Fruit fly (Drosophila melanogaster) whole organism, embryonic: ENCODE results near the gene CG1910.

Experiments used
- Aef1 ChIP-seq: fragments of 200-800 bp; sonication (Bioruptor generic); IDR thresholded peaks from 3 replicates; pipeline ENCODE4 v1.3.6; 2022; ENCODE audit warnings: missing biosample characterization, missing genetic modification characterization
- Atf3 ChIP-seq: fragments of 200-800 bp; sonication (Bioruptor generic); optimal IDR thresholded peaks from 3 replicates; lab custom pipeline; 2016; ENCODE audit warnings: missing biosample characterization, missing genetic modification characterization
- BEAF-32 ChIP-seq: fragments of 200-800 bp; sonication (Bioruptor generic); optimal IDR thresholded peaks from 3 replicates; lab custom pipeline; 2017; ENCODE audit warnings: missing biosample characterization, missing genetic modification characterization, mild to moderate bottlenecking, moderate library complexity, missing genetic modification reagents
- Bdp1 ChIP-seq: fragments of 200-800 bp; sonication (Bioruptor generic); optimal IDR thresholded peaks from 3 replicates; lab custom pipeline; 2016; ENCODE audit warnings: missing biosample characterization, missing genetic modification characterization
- CG1024 ChIP-seq: fragments of 200-800 bp; sonication (Bioruptor generic); IDR thresholded peaks from 2 replicates; pipeline ENCODE4 v1.3.6; 2022; ENCODE audit warnings: missing biosample characterization, missing genetic modification characterization
- CG10321 ChIP-seq: fragments of 200-800 bp; sonication (Bioruptor generic); IDR thresholded peaks from 2 replicates; pipeline ENCODE4 v1.3.6; 2022; ENCODE audit warnings: missing biosample characterization, missing genetic modification characterization
- CG16779 ChIP-seq: fragments of 200-800 bp; sonication (Bioruptor generic); IDR thresholded peaks from 2 replicates; pipeline ENCODE4 v1.3.6; 2022; ENCODE audit warnings: missing biosample characterization, missing genetic modification characterization
- CG2120 ChIP-seq: fragments of 200-800 bp; sonication (Bioruptor generic); optimal IDR thresholded peaks from 3 replicates; lab custom pipeline; 2016; ENCODE audit warnings: missing biosample characterization, missing genetic modification characterization
- CG3281 ChIP-seq: fragments of 200-800 bp; sonication (Bioruptor generic); optimal IDR thresholded peaks from 3 replicates; lab custom pipeline; 2017; ENCODE audit warnings: missing biosample characterization, mild to moderate bottlenecking, missing genetic modification characterization
- CG3838 ChIP-seq: fragments of 200-800 bp; sonication (Bioruptor generic); optimal IDR thresholded peaks from 3 replicates; lab custom pipeline; 2016; ENCODE audit warnings: missing biosample characterization, missing genetic modification characterization
- CG5180 ChIP-seq: fragments of 200-800 bp; sonication (Bioruptor generic); optimal IDR thresholded peaks from 3 replicates; lab custom pipeline; 2017; ENCODE audit warnings: missing biosample characterization, missing genetic modification characterization, mild to moderate bottlenecking, moderate library complexity, missing genetic modification reagents
- CG5953 ChIP-seq: fragments of 200-800 bp; sonication (Bioruptor generic); IDR thresholded peaks from 2 replicates; pipeline ENCODE4 v1.3.6; 2022; ENCODE audit warnings: missing biosample characterization, missing genetic modification characterization
- CG6175 ChIP-seq: fragments of 200-800 bp; sonication (Bioruptor generic); IDR thresholded peaks from 3 replicates; pipeline ENCODE4 v1.3.6; 2022; ENCODE audit warnings: missing biosample characterization, missing genetic modification characterization
- CG7271 ChIP-seq: fragments of 200-800 bp; sonication (Bioruptor generic); optimal IDR thresholded peaks from 2 replicates; lab custom pipeline; 2018; ENCODE audit warnings: missing biosample characterization, mild to moderate bottlenecking, missing genetic modification characterization, moderate library complexity
- CG7357 ChIP-seq: fragments of 200-800 bp; sonication (Bioruptor generic); IDR thresholded peaks from 3 replicates; pipeline ENCODE4 v1.3.6; 2022; ENCODE audit warnings: missing biosample characterization, missing genetic modification characterization
- CG8359 ChIP-seq: fragments of 200-800 bp; sonication (Bioruptor generic); optimal IDR thresholded peaks from 2 replicates; lab custom pipeline; 2017; ENCODE audit warnings: missing biosample characterization, mild to moderate bottlenecking, missing genetic modification characterization, borderline replicate concordance
- D19A ChIP-seq: fragments of 200-800 bp; optimal IDR thresholded peaks from 3 replicates; lab custom pipeline; 2019; ENCODE audit warnings: missing biosample characterization, mild to moderate bottlenecking, missing genetic modification characterization, moderate library complexity
- Drgx ChIP-seq: fragments of 200-800 bp; sonication (Bioruptor generic); IDR thresholded peaks from 2 replicates; pipeline ENCODE4 v1.3.6; 2022; ENCODE audit warnings: missing biosample characterization, missing genetic modification characterization
- Eip74EF ChIP-seq, 2 experiments: fragments of 200-800 bp in 1 of 2; fragments of >200 bp in 1 of 2; sonication (Bioruptor generic) in 1 of 2; optimal IDR thresholded peaks; 2 replicates each; lab custom pipeline; 2017 to 2019; ENCODE audit warnings: missing biosample characterization in 2 of 2, missing genetic modification characterization in 2 of 2, mild to moderate bottlenecking in 1 of 2, moderate library complexity in 1 of 2
- Hr3 ChIP-seq: fragments of 200-800 bp; sonication (Bioruptor generic); optimal IDR thresholded peaks from 3 replicates; lab custom pipeline; 2016; ENCODE audit warnings: missing biosample characterization, missing genetic modification characterization
- Med ChIP-seq: fragments of 200-800 bp; sonication (Bioruptor generic); peaks from one replicate; lab custom pipeline; 2016; ENCODE audit warnings: missing biosample characterization, missing genetic modification characterization, mild to moderate bottlenecking, inconsistent platforms, moderate library complexity
- Opbp ChIP-seq: fragments of 200-800 bp; sonication (Bioruptor generic); IDR thresholded peaks from 3 replicates; pipeline ENCODE4 v1.3.6; 2022; ENCODE audit warnings: missing biosample characterization, missing genetic modification characterization; ENCODE audit not compliant: partially characterized antibody
- Ptx1 ChIP-seq: fragments of 200-800 bp; sonication (Bioruptor generic); IDR thresholded peaks from 2 replicates; pipeline ENCODE4 v1.3.6; 2022; ENCODE audit warnings: missing biosample characterization, missing genetic modification characterization
- Usf ChIP-seq: fragments of 200-800 bp; sonication (Bioruptor generic); optimal IDR thresholded peaks from 2 replicates; lab custom pipeline; 2017; ENCODE audit warnings: missing genotype, missing biosample characterization, missing genetic modification characterization
- Vsx1 ChIP-seq: fragments of 200-800 bp; sonication (Bioruptor generic); optimal IDR thresholded peaks from 2 replicates; lab custom pipeline; 2017; ENCODE audit warnings: missing biosample characterization, mild to moderate bottlenecking, missing genetic modification characterization, missing genetic modification reagents
- Xbp1 ChIP-seq: fragments of 200-800 bp; sonication (Bioruptor generic); optimal IDR thresholded peaks from 3 replicates; lab custom pipeline; 2016; ENCODE audit warnings: missing biosample characterization, mild to moderate bottlenecking, missing genetic modification characterization
- bsh ChIP-seq, 2 experiments: fragments of 200-800 bp; sonication (Bioruptor generic); optimal IDR thresholded peaks; 2 replicates each; lab custom pipeline; 2017 to 2018; ENCODE audit warnings: mild to moderate bottlenecking in 2 of 2, missing biosample characterization in 2 of 2, missing genetic modification characterization in 2 of 2, moderate library complexity in 1 of 2
- corto ChIP-seq: fragments of 200-800 bp; sonication (Bioruptor generic); optimal IDR thresholded peaks from 2 replicates; lab custom pipeline; 2016; ENCODE audit warnings: missing biosample characterization, mild to moderate bottlenecking, missing genetic modification characterization, moderate library complexity
- croc ChIP-seq: fragments of 200-800 bp; sonication (Bioruptor generic); conservative IDR thresholded peaks from 3 replicates; pipeline ENCODE4 v1.3.6; 2022; ENCODE audit warnings: missing biosample characterization, missing genetic modification characterization
- crol ChIP-seq: fragments of 200-800 bp; sonication (Bioruptor generic); IDR thresholded peaks from 2 replicates; pipeline ENCODE4 v1.3.6; 2022; ENCODE audit warnings: missing biosample characterization, missing genetic modification characterization
- dmrt11E ChIP-seq: fragments of 200-800 bp; sonication (Bioruptor generic); optimal IDR thresholded peaks from 3 replicates; lab custom pipeline; 2018; ENCODE audit warnings: missing biosample characterization, mild to moderate bottlenecking, missing genetic modification characterization, moderate library complexity
- dmrt99B ChIP-seq: fragments of 200-800 bp; sonication (Bioruptor generic); optimal IDR thresholded peaks from 2 replicates; lab custom pipeline; 2018; ENCODE audit warnings: missing biosample characterization, mild to moderate bottlenecking, missing genetic modification characterization, moderate library complexity
- dysf ChIP-seq: fragments of 200-800 bp; sonication (Bioruptor generic); IDR thresholded peaks from 3 replicates; pipeline ENCODE4 v1.3.6; 2022; ENCODE audit warnings: missing biosample characterization, missing genetic modification characterization
- en ChIP-seq: fragments of 200-800 bp; sonication (Bioruptor generic); optimal IDR thresholded peaks from 2 replicates; lab custom pipeline; 2016; ENCODE audit warnings: missing biosample characterization, missing genetic modification characterization
- esg ChIP-seq: fragments of 200-800 bp; sonication (Bioruptor generic); conservative IDR thresholded peaks from 2 replicates; pipeline ENCODE4 v1.3.6; 2022; ENCODE audit warnings: missing biosample characterization, missing genetic modification characterization
- gcm2 ChIP-seq: fragments of 200-800 bp; sonication (Bioruptor generic); optimal IDR thresholded peaks from 2 replicates; lab custom pipeline; 2016; ENCODE audit warnings: missing biosample characterization, missing genetic modification characterization
- gro ChIP-seq: fragments of 200-800 bp; sonication (Bioruptor generic); optimal IDR thresholded peaks from 2 replicates; lab custom pipeline; 2016; ENCODE audit warnings: missing biosample characterization, missing genetic modification characterization
- her ChIP-seq: fragments of 200-800 bp; sonication (Bioruptor generic); optimal IDR thresholded peaks from 2 replicates; lab custom pipeline; 2016; ENCODE audit warnings: missing biosample characterization, missing genetic modification characterization
- pho ChIP-seq: fragments of 200-800 bp; sonication (Bioruptor generic); optimal IDR thresholded peaks from 2 replicates; lab custom pipeline; 2016; ENCODE audit warnings: missing biosample characterization, missing genetic modification characterization
- row ChIP-seq: fragments of 200-800 bp; sonication (Bioruptor generic); IDR thresholded peaks from 3 replicates; pipeline ENCODE4 v1.3.6; 2022; ENCODE audit warnings: missing biosample characterization, missing genetic modification characterization
- scrt ChIP-seq: fragments of 200-800 bp; sonication (Bioruptor generic); optimal IDR thresholded peaks from 2 replicates; lab custom pipeline; 2018; ENCODE audit warnings: missing biosample characterization, mild to moderate bottlenecking, missing genetic modification characterization, moderate library complexity
- sens ChIP-seq: fragments of 200-800 bp; sonication (Bioruptor generic); peaks from one replicate; lab custom pipeline; 2016; ENCODE audit warnings: missing biosample characterization, missing genetic modification characterization
- seq ChIP-seq: fragments of 200-800 bp; sonication (Bioruptor generic); IDR thresholded peaks from 2 replicates; pipeline ENCODE4 v1.3.6; 2022; ENCODE audit warnings: missing biosample characterization, missing genetic modification characterization
- slbo ChIP-seq: fragments of 200-800 bp; sonication (Bioruptor generic); IDR thresholded peaks from 2 replicates; pipeline ENCODE4 v1.3.6; 2022; ENCODE audit warnings: missing biosample characterization, missing genetic modification characterization
- slou ChIP-seq: fragments of 200-800 bp; sonication (Bioruptor generic); optimal IDR thresholded peaks from 3 replicates; lab custom pipeline; 2016; ENCODE audit warnings: missing biosample characterization, missing genetic modification characterization
- slp2 ChIP-seq: fragments of 200-800 bp; sonication (Bioruptor generic); optimal IDR thresholded peaks from 2 replicates; lab custom pipeline; 2016; ENCODE audit warnings: missing biosample characterization, missing genetic modification characterization
- sna ChIP-seq: fragments of 200-800 bp; sonication (Bioruptor generic); IDR thresholded peaks from 2 replicates; pipeline ENCODE4 v1.3.6; 2022; ENCODE audit warnings: missing biosample characterization, missing genetic modification characterization; ENCODE audit not compliant: partially characterized antibody
- tna ChIP-seq: fragments of 200-800 bp; sonication (Bioruptor generic); IDR thresholded peaks from 2 replicates; pipeline ENCODE4 v1.3.6; 2022; ENCODE audit warnings: missing biosample characterization, missing genetic modification characterization; ENCODE audit not compliant: partially characterized antibody
- tup ChIP-seq: fragments of 200-800 bp; sonication (Bioruptor generic); optimal IDR thresholded peaks from 2 replicates; lab custom pipeline; 2016; ENCODE audit warnings: missing biosample characterization, mild to moderate bottlenecking, missing genetic modification characterization, moderate library complexity
- unc-4 ChIP-seq: fragments of 200-800 bp; sonication (Bioruptor generic); IDR thresholded peaks from 2 replicates; pipeline ENCODE4 v1.3.6; 2022; ENCODE audit warnings: missing biosample characterization, missing genetic modification characterization; ENCODE audit not compliant: partially characterized antibody
- zfh1 ChIP-seq: fragments of 200-800 bp; sonication (Bioruptor generic); IDR thresholded peaks from 3 replicates; pipeline ENCODE4 v1.3.6; 2022; ENCODE audit warnings: missing biosample characterization, missing genetic modification characterization

The CG1910 gene

dm6 chr3R:31741278-31741677, 6.2 kb upstream of the CG1910 start (continued):
- no peak for TF ChIP-seq crol (GFP tag; lab: Robert Waterston, UW)
- no peak for TF ChIP-seq Xbp1 (GFP tag; lab: Kevin White, UChicago)
- TF ChIP-seq dmrt99B (tag; lab: Kevin White, UChicago): no peak
- no peak for TF ChIP-seq slp2
- TF ChIP-seq slou (GFP tag; lab: Kevin White, UChicago): no peak
- TF ChIP-seq Med (GFP tag; lab: Kevin White, UChicago): peak; percentile 37
- no peak for TF ChIP-seq dmrt11E
- no peak for TF ChIP-seq CG2120 (GFP tag; lab: Kevin White, UChicago)
- no peak for TF ChIP-seq Opbp (GFP tag; lab: Robert Waterston, UW)
- TF ChIP-seq CG7357 (GFP tag; lab: Robert Waterston, UW): no peak
- no peak for TF ChIP-seq tna (GFP tag; lab: Robert Waterston, UW)
- no peak for TF ChIP-seq Vsx1
- 0 out of 2 replicates have a peak, but pooled peaks have one; percentile 11 for TF ChIP-seq Ptx1 (GFP tag; lab: Robert Waterston, UW)
- no peak for TF ChIP-seq CG6175 (GFP tag; lab: Robert Waterston, UW)
- no peak for TF ChIP-seq en (GFP tag; lab: Kevin White, UChicago)
- TF ChIP-seq corto: no peak
- no peak for TF ChIP-seq esg (GFP tag; lab: Robert Waterston, UW)
- no peak for TF ChIP-seq dysf (GFP tag; lab: Robert Waterston, UW)
- no peak for TF ChIP-seq croc
- no peak for TF ChIP-seq her (GFP tag; lab: Kevin White, UChicago)
- peak; percentile 6 for TF ChIP-seq sens (GFP tag; lab: Kevin White, UChicago)
- TF ChIP-seq BEAF-32 (GFP tag; lab: Kevin White, UChicago): no peak
- TF ChIP-seq zfh1: 0 out of 3 replicates have a peak, but pooled peaks have one; percentile 13
- no peak for TF ChIP-seq gcm2 (GFP tag; lab: Kevin White, UChicago)
- no peak for TF ChIP-seq CG8359 (GFP tag; lab: Kevin White, UChicago)
- TF ChIP-seq Aef1: no peak
- TF ChIP-seq gro: no peak
- TF ChIP-seq CG5953 (GFP tag; lab: Robert Waterston, UW): no peak
- no peak for TF ChIP-seq seq (GFP tag; lab: Robert Waterston, UW)
- TF ChIP-seq D19A (tag; lab: Kevin White, UChicago): no peak
- no peak for TF ChIP-seq CG16779 (GFP tag; lab: Robert Waterston, UW)
- no peak for TF ChIP-seq sna (GFP tag; lab: Robert Waterston, UW)
- TF ChIP-seq CG3838 (GFP tag; lab: Kevin White, UChicago): no peak
- TF ChIP-seq Eip74EF (GFP tag; optimal IDR thresholded peaks at IDR 0.05; lab: Kevin White, UChicago): no peak
- TF ChIP-seq pho (GFP tag; lab: Kevin White, UChicago): no peak
- no peak for TF ChIP-seq CG1024 (GFP tag; lab: Robert Waterston, UW)
- TF ChIP-seq Bdp1 (GFP tag; lab: Kevin White, UChicago): no peak
- no peak for TF ChIP-seq Hr3 (GFP tag; lab: Kevin White, UChicago)
- TF ChIP-seq Usf (GFP tag; lab: Kevin White, UChicago): no peak
- TF ChIP-seq unc-4 (GFP tag; lab: Robert Waterston, UW): no peak
- no peak for TF ChIP-seq scrt
- no peak for TF ChIP-seq CG7271 (tag; lab: Kevin White, UChicago)
- no peak for TF ChIP-seq slbo
- no peak for TF ChIP-seq CG3281 (GFP tag; lab: Kevin White, UChicago)
- peak; percentile 20; the same call in 1 of the 3 replicates for TF ChIP-seq row
- TF ChIP-seq CG5180 (GFP tag; lab: Kevin White, UChicago): no peak
- no peak for TF ChIP-seq CG10321 (GFP tag; lab: Robert Waterston, UW)
- no peak for TF ChIP-seq tup (GFP tag; lab: Kevin White, UChicago)
- no peak for TF ChIP-seq Atf3 (GFP tag; lab: Kevin White, UChicago)
- TF ChIP-seq Drgx (GFP tag; lab: Robert Waterston, UW): peak; percentile 34; the same call in 1 of the 2 replicates
- TF ChIP-seq bsh (GFP tag; optimal IDR thresholded peaks at IDR 0.05; lab: Kevin White, UChicago): peak in 1 of 2 experiments; percentile 13
